Worm (Caenorhabditis elegans) whole organism, midembryonic: ENCODE results near the gene C45G9.15.

ENCODE experiments used
- T22C8.4 ChIP-seq: fragments of 200-800 bp; sonication (Bioruptor generic); IDR thresholded peaks from 2 replicates; pipeline ENCODE4 v1.3.6; 2022; ENCODE audit warnings: missing genetic modification characterization, missing compliant biosample characterization
- flt-1 ChIP-seq: fragments of 200-800 bp; sonication (Bioruptor generic); IDR thresholded peaks from 2 replicates; pipeline ENCODE4 v1.3.6; 2022; ENCODE audit warnings: missing genetic modification characterization, missing compliant biosample characterization
- klf-2 ChIP-seq: fragments of 200-800 bp; sonication (Bioruptor generic); conservative IDR thresholded peaks from 2 replicates; pipeline ENCODE4 v1.3.6; 2022; ENCODE audit warnings: missing genetic modification reagents, missing genetic modification characterization, missing compliant biosample characterization
- ref-1 ChIP-seq: fragments of 200-800 bp; sonication (Bioruptor generic); conservative IDR thresholded peaks from 2 replicates; pipeline ENCODE4 v1.3.6; 2022; ENCODE audit warnings: missing genetic modification reagents, missing genetic modification characterization, missing compliant biosample characterization
- tab-1 ChIP-seq: fragments of 200-800 bp; sonication (Bioruptor generic); IDR thresholded peaks from 2 replicates; pipeline ENCODE4 v1.3.6; 2022; ENCODE audit warnings: missing genetic modification characterization, missing compliant biosample characterization
- ztf-23 ChIP-seq: fragments of 200-800 bp; sonication (Bioruptor generic); IDR thresholded peaks from 2 replicates; pipeline ENCODE4 v1.3.6; 2022; ENCODE audit warnings: missing genetic modification reagents, missing genetic modification characterization, missing compliant biosample characterization
- ztf-29 ChIP-seq: fragments of 200-800 bp; sonication (Bioruptor generic); IDR thresholded peaks from 2 replicates; pipeline ENCODE4 v1.3.6; 2022; ENCODE audit warnings: missing genetic modification reagents, missing genetic modification characterization, missing compliant biosample characterization

DNA sequence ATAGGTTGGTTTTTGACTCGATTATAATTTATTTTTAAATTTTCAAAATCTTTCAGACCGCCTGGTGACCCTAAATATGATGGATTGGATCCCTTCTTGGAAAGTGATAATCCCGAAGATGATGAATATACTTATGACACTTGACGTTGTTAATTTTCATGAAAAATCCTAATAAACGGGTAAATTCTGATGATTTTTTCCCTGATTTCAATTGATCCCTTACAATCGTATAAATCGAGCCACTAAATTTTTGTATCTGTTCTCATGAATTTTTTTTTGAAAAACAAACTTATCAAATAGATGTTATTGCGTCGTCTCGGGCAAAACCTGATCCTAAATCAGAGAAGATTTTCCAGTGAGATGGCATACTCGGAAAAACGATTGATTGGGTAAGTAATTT, 28.9 kb downstream of the C45G9.15 start, which contains the start of gene R144.13:
- TF ChIP-seq flt-1 (GFP tag; lab: Robert Waterston, UW) (no peak), tab-1 (GFP tag; lab: Robert Waterston, UW) (no peak), T22C8.4 (GFP tag; lab: Robert Waterston, UW) (no peak), ztf-29 (no peak), ref-1 (GFP tag; lab: Robert Waterston, UW) (no peak), klf-2 (GFP tag; lab: Robert Waterston, UW) (no peak), ztf-23 (GFP tag; lab: Robert Waterston, UW) (no peak)
